Worm (Caenorhabditis elegans) whole organism, L3 larva: ENCODE results near the gene magu-2.

Experiments
- ama-1 ChIP-seq: fragments of 150-350 bp; optimal IDR thresholded peaks from 2 replicates; lab custom pipeline; 2018
- unc-62 ChIP-seq: fragments of 150-350 bp; sonication (generic microtip); optimal IDR thresholded peaks from 4 replicates; lab custom pipeline; 2014; ENCODE audit warnings: missing biosample characterization, missing genetic modification reagents, missing genetic modification characterization

DNA sequence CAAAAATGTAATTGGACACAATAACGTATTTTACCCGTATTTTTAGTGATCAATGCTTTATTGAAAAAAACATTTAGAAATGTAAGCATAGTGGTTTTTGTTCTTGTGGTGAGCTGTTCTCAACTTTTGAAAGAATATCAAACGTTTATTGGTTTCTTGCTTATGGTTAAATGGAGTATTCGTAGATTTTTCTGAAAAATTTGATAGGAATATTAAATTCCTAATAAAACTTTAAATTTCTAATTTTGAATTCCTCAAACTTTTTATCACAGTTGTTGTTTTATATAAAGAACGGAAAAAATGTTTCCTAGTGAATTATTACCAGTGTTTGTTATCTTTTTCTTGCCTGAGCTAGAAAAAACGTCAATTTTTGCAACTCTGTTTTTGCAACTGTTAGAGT lies 47.4 kb downstream of the magu-2 start, which contains the start of gene B0507.5:
- TF ChIP-seq unc-62 (no peak), ama-1 (no peak)
